Worm (Caenorhabditis elegans): Measurements from ENCODE around the gene mrpl-20.

Gene mrpl-20

DNA sequence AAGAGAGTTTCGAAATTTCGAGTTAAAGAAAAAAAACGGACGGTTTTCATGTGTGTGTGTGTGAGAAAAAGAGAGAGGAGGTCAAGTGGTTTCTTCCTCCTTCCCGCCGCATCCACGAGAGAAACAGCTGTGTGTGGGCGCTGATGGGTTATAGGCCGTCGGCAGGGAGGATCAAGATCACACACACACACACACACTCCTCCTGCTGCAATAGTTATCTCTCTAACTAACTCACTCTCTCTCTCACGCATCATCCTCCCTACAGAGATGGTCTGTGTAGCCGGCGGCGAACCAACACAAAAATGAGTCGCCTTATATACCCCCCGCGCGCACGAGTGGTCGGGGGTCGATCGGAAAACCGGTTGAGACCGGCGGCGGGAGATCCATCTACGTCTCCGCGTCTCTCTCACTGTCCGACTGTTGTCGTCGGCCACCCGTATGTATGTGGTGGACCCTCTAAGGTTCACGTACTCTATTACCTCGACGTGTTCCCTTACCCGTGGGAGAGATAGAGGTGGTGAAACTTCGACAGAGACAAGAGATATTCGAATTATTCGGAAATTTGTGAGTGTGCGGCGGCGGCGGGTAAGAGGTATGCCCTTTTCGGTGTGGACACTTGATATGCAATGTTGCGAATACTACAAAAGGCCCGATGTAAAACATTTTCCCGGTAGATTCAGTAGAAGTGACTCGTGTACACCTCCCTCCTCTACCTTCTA lies 46.5 kb upstream of the mrpl-20 start (continued):
- TF ChIP-seq unc-62 (GFP tag; optimal IDR thresholded peaks at IDR 0.05) (no peak), sma-3 (GFP tag; optimal IDR thresholded peaks at IDR 0.05) (peak; percentile 92), zag-1 (tag; optimal IDR thresholded peaks at IDR 0.05) (no peak), mdl-1 (tag; optimal IDR thresholded peaks at IDR 0.05) (peak; percentile 62 to 72), gmeb-1 (tag; optimal IDR thresholded peaks at IDR 0.05) (peak; percentile 48), lin-11 (tag; optimal IDR thresholded peaks at IDR 0.05) (no peak), Y55F3AM.14 (GFP tag; optimal IDR thresholded peaks at IDR 0.05) (peak; percentile 69), ama-1 (optimal IDR thresholded peaks at IDR 0.05) (peak; percentile 81), mab-5 (tag; optimal IDR thresholded peaks at IDR 0.05) (no peak), aly-2 (tag; optimal IDR thresholded peaks at IDR 0.05) (no peak)

DNA sequence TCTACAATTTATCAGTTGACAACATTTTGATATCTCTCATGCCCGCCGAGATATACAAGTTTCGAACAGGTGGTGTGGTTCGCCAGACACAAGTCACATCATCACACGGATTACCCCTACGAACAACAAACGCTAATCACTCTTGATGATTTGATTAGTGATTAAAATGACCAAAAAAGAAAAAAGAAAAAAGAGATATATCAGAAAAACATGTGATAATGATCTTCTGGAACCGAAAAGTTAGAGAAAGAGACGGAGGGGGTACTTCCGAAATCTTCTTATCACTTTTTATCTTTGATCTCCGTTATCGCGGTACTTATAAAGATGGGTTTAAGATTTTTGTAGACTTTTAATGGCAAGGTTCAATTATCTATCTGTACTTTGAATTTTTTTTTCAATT lies 45.2 kb upstream of the mrpl-20 start:
- TF ChIP-seq blmp-1 (tag; optimal IDR thresholded peaks at IDR 0.05; ENCODE audit: insufficient read depth): peak; percentile 37
- TF ChIP-seq sem-4 (tag; optimal IDR thresholded peaks at IDR 0.05): no peak
- no peak for TF ChIP-seq zag-1 (tag; optimal IDR thresholded peaks at IDR 0.05)
- TF ChIP-seq mab-5 (tag; optimal IDR thresholded peaks at IDR 0.05): no peak
- TF ChIP-seq elt-1 (tag; optimal IDR thresholded peaks at IDR 0.05): peak; percentile 21
- TF ChIP-seq mdl-1 (tag; optimal IDR thresholded peaks at IDR 0.05): no peak
- no peak for TF ChIP-seq ZK546.5 (tag; optimal IDR thresholded peaks at IDR 0.05)
- TF ChIP-seq nhr-23 (tag; optimal IDR thresholded peaks at IDR 0.05): no peak
- TF ChIP-seq nhr-77 (tag; optimal IDR thresholded peaks at IDR 0.05): no peak
- no peak for TF ChIP-seq unc-62 (GFP tag; optimal IDR thresholded peaks at IDR 0.05)
- no peak for TF ChIP-seq nhr-129 (tag; optimal IDR thresholded peaks at IDR 0.05)
- no peak for TF ChIP-seq ceh-82 (tag; optimal IDR thresholded peaks at IDR 0.05)
- TF ChIP-seq fos-1 (tag; optimal IDR thresholded peaks at IDR 0.05): peak; percentile 4
- TF ChIP-seq C34F6.9 (tag; optimal IDR thresholded peaks at IDR 0.05): peak; percentile 20
- no peak for TF ChIP-seq ztf-11 (tag; optimal IDR thresholded peaks at IDR 0.05)
- TF ChIP-seq nhr-21 (tag; optimal IDR thresholded peaks at IDR 0.05): peak; percentile 78
- TF ChIP-seq ztf-4 (tag; optimal IDR thresholded peaks at IDR 0.05): no peak
- TF ChIP-seq lin-39 (tag; optimal IDR thresholded peaks at IDR 0.05): no peak
- no peak for TF ChIP-seq egl-27 (tag; optimal IDR thresholded peaks at IDR 0.05)
- TF ChIP-seq elt-3 (tag; optimal IDR thresholded peaks at IDR 0.05): no peak
- TF ChIP-seq sma-9 (GFP tag; optimal IDR thresholded peaks at IDR 0.05): peak; percentile 90
- no peak for TF ChIP-seq sma-9 (tag; optimal IDR thresholded peaks at IDR 0.05)
- peak; percentile 62 for TF ChIP-seq sma-3 (GFP tag; optimal IDR thresholded peaks at IDR 0.05)
- no peak for TF ChIP-seq unc-55 (GFP tag; optimal IDR thresholded peaks at IDR 0.05)
- TF ChIP-seq nhr-10 (tag; optimal IDR thresholded peaks at IDR 0.05): no peak
- no peak for TF ChIP-seq dmd-4 (tag; optimal IDR thresholded peaks at IDR 0.05)
- TF ChIP-seq lsy-2 (tag; optimal IDR thresholded peaks at IDR 0.05): peak in 1 of 2 experiments; percentile 40

DNA sequence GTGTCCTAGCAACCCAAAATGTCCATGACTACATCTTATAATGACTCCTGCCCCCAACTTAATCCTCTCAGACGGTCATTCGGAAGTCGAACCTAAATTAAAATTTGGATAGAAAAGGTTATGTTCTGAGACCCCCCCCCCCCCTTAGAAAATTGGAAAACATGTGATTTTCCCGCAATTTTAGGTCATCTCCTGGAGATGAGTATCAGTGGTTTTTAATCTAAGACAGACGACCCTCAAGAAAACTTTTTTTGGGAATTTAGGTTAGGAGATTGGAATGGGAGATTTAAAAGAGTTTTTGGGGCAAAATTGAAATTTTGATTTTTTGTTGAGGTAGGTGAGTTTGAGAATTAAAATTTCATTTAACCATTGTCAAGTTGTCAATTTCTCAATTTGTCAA lies 44.6 kb upstream of the mrpl-20 start:
- TF ChIP-seq unc-62 (GFP tag; optimal IDR thresholded peaks at IDR 0.05) (no peak), ceh-16 (tag; optimal IDR thresholded peaks at IDR 0.05) (peak; percentile 30), blmp-1 (tag; optimal IDR thresholded peaks at IDR 0.05; ENCODE audit: insufficient read depth) (no peak), gmeb-1 (tag; optimal IDR thresholded peaks at IDR 0.05) (no peak), unc-39 (tag; optimal IDR thresholded peaks at IDR 0.05) (no peak), alr-1 (tag; optimal IDR thresholded peaks at IDR 0.05) (no peak), lin-13 (GFP tag; optimal IDR thresholded peaks at IDR 0.05) (no peak), ama-1 (optimal IDR thresholded peaks at IDR 0.05) (no peak), elt-1 (tag; optimal IDR thresholded peaks at IDR 0.05) (peak; percentile 68), egl-27 (tag; optimal IDR thresholded peaks at IDR 0.05) (no peak), ZK546.5 (tag; optimal IDR thresholded peaks at IDR 0.05) (no peak), mab-5 (tag; optimal IDR thresholded peaks at IDR 0.05) (no peak), nhr-11 (tag; optimal IDR thresholded peaks at IDR 0.05) (no peak), nhr-129 (tag; optimal IDR thresholded peaks at IDR 0.05) (no peak), sma-9 (GFP tag; optimal IDR thresholded peaks at IDR 0.05) (peak; percentile 41), sma-9 (tag; optimal IDR thresholded peaks at IDR 0.05) (no peak), zag-1 (tag; optimal IDR thresholded peaks at IDR 0.05) (no peak), dmd-4 (tag; optimal IDR thresholded peaks at IDR 0.05) (no peak), skn-1 (tag; optimal IDR thresholded peaks at IDR 0.05) (no peak), nhr-12 (tag; optimal IDR thresholded peaks at IDR 0.05) (no peak), peb-1 (tag; optimal IDR thresholded peaks at IDR 0.05) (no peak)

Data from whole organism, L2 larva.